Fruit fly (Drosophila melanogaster): ENCODE measurements around the gene daw.

daw gene

DNA sequence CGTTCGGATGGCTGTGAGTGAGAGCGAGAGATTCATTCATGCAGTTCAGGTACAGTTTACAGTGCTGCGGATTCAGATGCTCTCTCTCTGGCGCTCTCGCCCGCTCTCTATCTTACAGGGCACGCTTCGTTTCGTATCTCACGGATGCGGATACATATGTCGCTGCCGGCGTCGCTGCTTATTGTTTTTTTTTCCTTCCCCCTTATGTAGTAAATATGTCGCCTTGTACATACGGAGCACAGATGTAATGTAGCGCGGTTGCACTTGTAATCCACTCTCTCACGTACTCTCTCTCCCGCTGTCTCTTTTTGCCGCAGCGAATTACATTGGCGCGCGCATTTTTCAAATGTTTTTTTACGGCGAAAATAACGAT lies 49.8 kb upstream of the daw start (continued):
- no peak for TF ChIP-seq mld (GFP tag; IDR thresholded peaks at IDR 0.05; ENCODE audit: partially characterized antibody)
- no peak for TF ChIP-seq CG12769 (tag; optimal IDR thresholded peaks at IDR 0.05)
- no peak for TF ChIP-seq CG1233 (GFP tag; optimal IDR thresholded peaks at IDR 0.05)
- TF ChIP-seq fd102C (GFP tag; optimal IDR thresholded peaks at IDR 0.05), result no peak
- TF ChIP-seq ind (GFP tag; optimal IDR thresholded peaks at IDR 0.05), result no peak
- no peak for TF ChIP-seq CG10979 (tag; optimal IDR thresholded peaks at IDR 0.05)
- TF ChIP-seq ttk (GFP tag; IDR thresholded peaks at IDR 0.05), result no peak
- no peak for TF ChIP-seq cas (GFP tag; IDR thresholded peaks at IDR 0.05)
- no peak for TF ChIP-seq esg (GFP tag; conservative IDR thresholded peaks at IDR 0.05)
- TF ChIP-seq CG30020 (tag; optimal IDR thresholded peaks at IDR 0.05), result no peak
- peak; percentile 98 for TF ChIP-seq yki (optimal IDR thresholded peaks at IDR 0.05)
- TF ChIP-seq hth (optimal IDR thresholded peaks at IDR 0.05), result no peak
- TF ChIP-seq peb (GFP tag; IDR thresholded peaks at IDR 0.05), result no peak
- TF ChIP-seq tx (GFP tag; optimal IDR thresholded peaks at IDR 0.05), result no peak
- no peak for TF ChIP-seq CG17328 (GFP tag; IDR thresholded peaks at IDR 0.05)
- no peak for TF ChIP-seq CG9932 (GFP tag; IDR thresholded peaks at IDR 0.05)
- no peak for TF ChIP-seq CG15514 (GFP tag; optimal IDR thresholded peaks at IDR 0.05)
- TF ChIP-seq Sry-β (GFP tag; optimal IDR thresholded peaks at IDR 0.05), result no peak
- no peak for TF ChIP-seq CG15601 (tag; optimal IDR thresholded peaks at IDR 0.05)
- TF ChIP-seq CG12942 (GFP tag; optimal IDR thresholded peaks at IDR 0.05), result no peak
- TF ChIP-seq kah (GFP tag; optimal IDR thresholded peaks at IDR 0.05), result peak; percentile 2
- TF ChIP-seq Aef1 (GFP tag; IDR thresholded peaks at IDR 0.05), result no peak
- TF ChIP-seq ems (GFP tag; optimal IDR thresholded peaks at IDR 0.05), result no peak
- no peak for TF ChIP-seq CG31224 (GFP tag; IDR thresholded peaks at IDR 0.05)
- TF ChIP-seq fd3F (GFP tag; optimal IDR thresholded peaks at IDR 0.05), result no peak
- TF ChIP-seq CG1529 (GFP tag; optimal IDR thresholded peaks at IDR 0.05), result no peak
- TF ChIP-seq wdn (GFP tag; IDR thresholded peaks at IDR 0.05), result no peak
- TF ChIP-seq lola (GFP tag; optimal IDR thresholded peaks at IDR 0.05), result no peak
- TF ChIP-seq nom (GFP tag; optimal IDR thresholded peaks at IDR 0.05), result peak; percentile 95
- TF ChIP-seq CG10959 (GFP tag; IDR thresholded peaks at IDR 0.05), result no peak
- TF ChIP-seq her (GFP tag; optimal IDR thresholded peaks at IDR 0.05), result no peak
- no peak for TF ChIP-seq Taf1 (GFP tag; IDR thresholded peaks at IDR 0.05)
- TF ChIP-seq nerfin-1 (tag; optimal IDR thresholded peaks at IDR 0.05), result no peak
- TF ChIP-seq fu2 (GFP tag; optimal IDR thresholded peaks at IDR 0.05), result no peak
- no peak for TF ChIP-seq Gsc (GFP tag; IDR thresholded peaks at IDR 0.05)
- no peak for TF ChIP-seq Lhr (GFP tag; optimal IDR thresholded peaks at IDR 0.05)
- no peak for TF ChIP-seq luna (GFP tag; optimal IDR thresholded peaks at IDR 0.05)
- no peak for TF ChIP-seq NC2α (GFP tag; optimal IDR thresholded peaks at IDR 0.05)
- no peak for TF ChIP-seq MESR4 (GFP tag; optimal IDR thresholded peaks at IDR 0.05)
- no peak for TF ChIP-seq aop (GFP tag; IDR thresholded peaks at IDR 0.05)
- no peak for TF ChIP-seq CG4360 (GFP tag; IDR thresholded peaks at IDR 0.05)
- TF ChIP-seq Stat92E (GFP tag; optimal IDR thresholded peaks at IDR 0.05), result peak in 1 of 3 experiments; percentile 29
- no peak for TF ChIP-seq pnt (GFP tag; optimal IDR thresholded peaks at IDR 0.05)
- TF ChIP-seq rib (GFP tag; IDR thresholded peaks at IDR 0.05), result no peak
- TF ChIP-seq Spps (tag; optimal IDR thresholded peaks at IDR 0.05), result no peak
- TF ChIP-seq CG32767 (GFP tag; IDR thresholded peaks at IDR 0.05), result no peak
- no peak for TF ChIP-seq lmd (GFP tag; IDR thresholded peaks at IDR 0.05)
- no peak for TF ChIP-seq CG3407 (GFP tag; optimal IDR thresholded peaks at IDR 0.05)
- no peak for TF ChIP-seq eyg (GFP tag; optimal IDR thresholded peaks at IDR 0.05)
- TF ChIP-seq phol (tag; optimal IDR thresholded peaks at IDR 0.05), result no peak
- peak; percentile 38 for TF ChIP-seq cg (GFP tag; optimal IDR thresholded peaks at IDR 0.05)
- TF ChIP-seq CG11504 (tag; optimal IDR thresholded peaks at IDR 0.05), result no peak
- TF ChIP-seq crp (GFP tag; optimal IDR thresholded peaks at IDR 0.05), result no peak

Measured in whole organism, embryonic.